Worm (Caenorhabditis elegans) whole organism, L1 larva: ENCODE measurements around the gene srh-15.
A peak's percentile ranks its signal among the peaks of the same experiment; 100 is the strongest.

Experiments used
- Y116A8C.19 ChIP-seq: sonication (generic microtip); optimal IDR thresholded peaks from 2 replicates; lab custom pipeline; 2016; ENCODE audit warnings: missing compliant biosample characterization, missing genetic modification characterization, borderline replicate concordance
- alr-1 ChIP-seq: fragments of 200-800 bp; sonication (Bioruptor generic); optimal IDR thresholded peaks from 2 replicates; lab custom pipeline; 2018; ENCODE audit warnings: borderline replicate concordance, mild to moderate bottlenecking, missing genetic modification characterization, missing compliant biosample characterization
- blmp-1 ChIP-seq: fragments of 150-350 bp; optimal IDR thresholded peaks from 2 replicates; lab custom pipeline; 2014; ENCODE audit warnings: missing biosample characterization, missing genetic modification characterization
- ceh-82 ChIP-seq, 3 experiments: fragments of 150-350 bp in 1 of 3; sonication (generic microtip) in 2 of 3; optimal IDR thresholded peaks; 2 replicates each; lab custom pipeline; 2014 to 2017; ENCODE audit warnings: missing biosample characterization in 3 of 3, missing genetic modification characterization in 3 of 3
- ceh-90 ChIP-seq: sonication (generic microtip); optimal IDR thresholded peaks from 2 replicates; lab custom pipeline; 2016; ENCODE audit warnings: missing genetic modification characterization, missing compliant biosample characterization
- efl-1 ChIP-seq, 4 experiments: fragments of 150-350 bp; optimal IDR thresholded peaks in 3 of 4; peaks in 1 of 4; 1 replicate in 1 of 4; 2 replicates in 3 of 4; lab custom pipeline; 2014; ENCODE audit warnings: missing biosample characterization in 2 of 4, missing genetic modification characterization in 2 of 4, missing genetic modification reagents in 2 of 4
- elt-2 ChIP-seq: sonication (generic microtip); optimal IDR thresholded peaks from 2 replicates; lab custom pipeline; 2016; ENCODE audit warnings: missing genetic modification characterization, mild to moderate bottlenecking, inconsistent platforms, missing compliant biosample characterization, missing genetic modification reagents
- elt-3 ChIP-seq, 6 experiments: fragments of 150-350 bp in 1 of 6; sonication (generic microtip); optimal IDR thresholded peaks; 2 replicates each; lab custom pipeline; 2017 to 2018; ENCODE audit warnings: missing biosample characterization in 6 of 6, missing genetic modification characterization in 6 of 6, inconsistent platforms in 1 of 6
- fkh-4 ChIP-seq: sonication (generic microtip); optimal IDR thresholded peaks from 2 replicates; lab custom pipeline; 2016; ENCODE audit warnings: missing compliant biosample characterization, missing genetic modification characterization, borderline replicate concordance
- fkh-8 ChIP-seq: sonication (generic microtip); optimal IDR thresholded peaks from 2 replicates; lab custom pipeline; 2016; ENCODE audit warnings: mild to moderate bottlenecking, missing genetic modification characterization, missing compliant biosample characterization
- hlh-17 ChIP-seq: fragments of 200-800 bp; sonication (Bioruptor generic); optimal IDR thresholded peaks from 2 replicates; lab custom pipeline; 2018; ENCODE audit warnings: missing genetic modification characterization, mild to moderate bottlenecking, missing compliant biosample characterization, moderate library complexity, borderline replicate concordance
- irx-1 ChIP-seq: sonication (generic microtip); optimal IDR thresholded peaks from 2 replicates; lab custom pipeline; 2016; ENCODE audit warnings: missing genetic modification characterization, missing compliant biosample characterization
- lin-13 ChIP-seq: fragments of 150-350 bp; optimal IDR thresholded peaks from 2 replicates; lab custom pipeline; 2014; ENCODE audit warnings: missing biosample characterization, missing genetic modification reagents, missing genetic modification characterization
- lin-35 ChIP-seq, 2 experiments: fragments of 150-350 bp; optimal IDR thresholded peaks; 2 replicates each; lab custom pipeline; 2014; ENCODE audit warnings: missing biosample characterization in 2 of 2, missing genetic modification characterization in 2 of 2, missing genetic modification reagents in 2 of 2
- lsy-2 ChIP-seq, 2 experiments: fragments of 150-350 bp; optimal IDR thresholded peaks; 2 replicates each; lab custom pipeline; 2014; ENCODE audit warnings: missing biosample characterization in 2 of 2, missing genetic modification characterization in 2 of 2
- mef-2 ChIP-seq: fragments of 150-350 bp; optimal IDR thresholded peaks from 2 replicates; lab custom pipeline; 2014; ENCODE audit warnings: missing biosample characterization, missing genetic modification characterization
- nhr-20 ChIP-seq: sonication (generic microtip); optimal IDR thresholded peaks from 2 replicates; lab custom pipeline; 2016; ENCODE audit warnings: mild to moderate bottlenecking, missing genetic modification characterization, missing compliant biosample characterization
- nhr-71 ChIP-seq: sonication (generic microtip); optimal IDR thresholded peaks from 2 replicates; lab custom pipeline; 2016; ENCODE audit warnings: mild to moderate bottlenecking, missing genetic modification characterization, moderate library complexity, missing compliant biosample characterization
- nhr-76 ChIP-seq: sonication (generic microtip); optimal IDR thresholded peaks from 2 replicates; lab custom pipeline; 2017; ENCODE audit warnings: missing biosample characterization, missing genetic modification characterization
- nhr-90 ChIP-seq: sonication (generic microtip); optimal IDR thresholded peaks from 2 replicates; lab custom pipeline; 2016; ENCODE audit warnings: mild to moderate bottlenecking, missing genetic modification characterization, missing compliant biosample characterization; ENCODE audit not compliant: poor library complexity
- pax-3 ChIP-seq: fragments of 200-800 bp; sonication (Bioruptor generic); optimal IDR thresholded peaks from 2 replicates; lab custom pipeline; 2018; ENCODE audit warnings: mild to moderate bottlenecking, missing genetic modification characterization, moderate library complexity, missing compliant biosample characterization
- pqm-1 ChIP-seq: sonication (generic microtip); optimal IDR thresholded peaks from 3 replicates; lab custom pipeline; 2017; ENCODE audit warnings: missing biosample characterization, missing genetic modification characterization
- skn-1 ChIP-seq: fragments of 150-350 bp; optimal IDR thresholded peaks from 2 replicates; lab custom pipeline; 2014; ENCODE audit warnings: missing biosample characterization, missing genetic modification characterization
- sox-4 ChIP-seq: sonication (generic microtip); optimal IDR thresholded peaks from 2 replicates; lab custom pipeline; 2016; ENCODE audit warnings: missing genetic modification characterization, missing compliant biosample characterization
- swsn-7 ChIP-seq: sonication (generic microtip); optimal IDR thresholded peaks from 2 replicates; lab custom pipeline; 2016; ENCODE audit warnings: missing genetic modification characterization, missing compliant biosample characterization
- tbx-2 ChIP-seq: sonication (generic microtip); optimal IDR thresholded peaks from 2 replicates; lab custom pipeline; 2016; ENCODE audit warnings: missing genetic modification characterization, missing compliant biosample characterization
- unc-130 ChIP-seq: fragments of 150-350 bp; optimal IDR thresholded peaks from 2 replicates; lab custom pipeline; 2017; ENCODE audit warnings: missing biosample characterization, missing genetic modification characterization, inconsistent platforms
- unc-86 ChIP-seq: sonication (generic microtip); optimal IDR thresholded peaks from 2 replicates; lab custom pipeline; 2016; ENCODE audit warnings: missing genetic modification characterization, missing compliant biosample characterization
- vab-15 ChIP-seq: sonication (generic microtip); optimal IDR thresholded peaks from 2 replicates; lab custom pipeline; 2017; ENCODE audit warnings: missing genotype, mild to moderate bottlenecking, missing genetic modification characterization, missing compliant biosample characterization
- ztf-4 ChIP-seq: fragments of 150-350 bp; optimal IDR thresholded peaks from 2 replicates; lab custom pipeline; 2014; ENCODE audit warnings: missing biosample characterization, missing genetic modification characterization

Gene srh-15

ce11 chrV:13320676-13321075 lies at the start of gene srh-15:
srh-15 (plus strand) TSS chrV:13320976.
- TF ChIP-seq unc-86 (tag; lab: Kevin White, UChicago) (no peak), efl-1 (optimal IDR thresholded peaks at IDR 0.05; lab: Kevin White, UChicago) (no peak), efl-1 (GFP tag; optimal IDR thresholded peaks at IDR 0.05 in 1 of 2; lab: Kevin White, UChicago) (peak in 1 of 2 experiments; percentile 20)

DNA sequence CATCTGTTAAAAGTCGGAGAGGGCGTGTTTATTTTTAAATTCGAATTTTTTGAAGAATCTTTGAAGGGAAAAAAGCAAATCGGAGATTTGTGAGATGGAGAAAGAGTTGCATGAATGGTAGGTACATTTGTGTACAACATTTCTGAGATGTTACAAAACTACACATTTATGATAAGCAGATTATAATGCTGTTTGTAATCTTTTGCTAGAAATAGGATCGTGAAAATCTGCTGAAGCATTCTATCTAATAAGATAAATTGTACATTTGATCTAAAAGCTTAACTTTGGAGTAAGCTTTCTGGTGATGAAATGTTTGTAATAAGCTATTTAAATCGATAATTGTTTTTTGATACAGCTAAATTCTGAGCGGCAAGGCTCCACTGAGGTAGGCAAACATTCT lies 48.5 kb upstream of the srh-15 start:
- TF ChIP-seq pqm-1 (tag; lab: Kevin White, UChicago), result no peak
- TF ChIP-seq fkh-8 (tag; lab: Kevin White, UChicago), result no peak
- TF ChIP-seq nhr-20, result no peak
- no peak for TF ChIP-seq lin-35 (GFP tag; optimal IDR thresholded peaks at IDR 0.05; lab: Kevin White, UChicago)
- no peak for TF ChIP-seq mef-2 (tag; lab: Kevin White, UChicago)
- TF ChIP-seq nhr-76, result no peak
- no peak for TF ChIP-seq alr-1 (tag; lab: Kevin White, UChicago)
- no peak for TF ChIP-seq hlh-17 (GFP tag; lab: Kevin White, UChicago)
- no peak for TF ChIP-seq unc-130 (tag; lab: Kevin White, UChicago)
- no peak for TF ChIP-seq elt-3 (tag; optimal IDR thresholded peaks at IDR 0.05; lab: Kevin White, UChicago)
- no peak for TF ChIP-seq sox-4 (tag; lab: Kevin White, UChicago)
- no peak for TF ChIP-seq skn-1 (tag; lab: Kevin White, UChicago)
- TF ChIP-seq nhr-90 (tag; lab: Kevin White, UChicago), result no peak
- TF ChIP-seq blmp-1 (tag; lab: Kevin White, UChicago), result no peak
- no peak for TF ChIP-seq irx-1 (tag; lab: Kevin White, UChicago)
- no peak for TF ChIP-seq ceh-90 (tag; lab: Kevin White, UChicago)
- no peak for TF ChIP-seq lsy-2 (tag; optimal IDR thresholded peaks at IDR 0.05; lab: Kevin White, UChicago)
- no peak for TF ChIP-seq unc-86 (tag; lab: Kevin White, UChicago)
- TF ChIP-seq fkh-4 (tag; lab: Kevin White, UChicago), result no peak

DNA sequence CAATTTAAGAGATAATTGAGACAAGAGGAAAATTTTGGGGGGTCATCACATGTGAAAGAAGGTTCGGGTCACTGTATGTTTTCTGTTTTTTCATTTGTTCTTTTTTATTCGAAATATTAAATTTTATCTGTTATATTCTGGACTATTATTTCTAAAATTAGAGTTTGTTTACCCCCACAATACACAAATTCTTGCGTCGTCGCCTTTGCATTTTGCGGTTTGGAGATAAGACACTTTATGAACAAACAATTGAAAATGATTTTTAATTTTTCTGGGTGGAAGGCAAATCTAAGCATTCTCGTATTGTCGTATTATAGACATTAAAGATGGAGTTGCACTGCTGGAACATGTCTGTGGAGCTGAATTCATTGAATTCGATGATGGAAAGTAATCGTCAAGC lies 47.5 kb upstream of the srh-15 start:
- TF ChIP-seq elt-2 (tag; lab: Kevin White, UChicago) (peak; percentile 54), elt-3 (tag; optimal IDR thresholded peaks at IDR 0.05; lab: Kevin White, UChicago) (no peak)

ce11 chrV:13274615-13275014 lies 46.2 kb upstream of the srh-15 start:
- TF ChIP-seq pax-3 (tag; lab: Kevin White, UChicago) (peak; percentile 38), swsn-7 (no peak), elt-2 (tag; lab: Kevin White, UChicago) (peak; percentile 52)

DNA sequence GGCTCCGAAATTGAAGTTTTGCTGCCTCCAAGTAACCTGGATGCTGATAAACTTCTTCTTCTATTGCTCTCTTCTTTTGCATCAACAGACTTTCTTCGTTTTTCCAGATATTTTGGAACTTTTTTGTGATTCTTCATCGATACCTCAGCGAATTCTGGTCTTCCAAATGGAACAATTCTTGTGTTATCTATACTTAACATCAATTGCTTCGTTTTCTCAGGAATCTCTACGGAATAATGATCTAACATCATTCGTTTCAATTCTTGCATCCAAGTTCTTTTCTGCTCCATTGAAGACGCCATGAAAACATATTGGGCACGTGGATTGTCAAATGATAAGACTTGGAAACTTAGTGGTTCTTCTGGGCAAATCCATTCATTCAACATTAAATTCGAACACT lies 44.8 kb upstream of the srh-15 start, which contains the start of gene F32F2.4:
Gene F32F2.4, plus strand, starts transcription at position 301 of the 400 bp plus-strand sequence.
- TF ChIP-seq blmp-1 (tag; lab: Kevin White, UChicago) (no peak), lin-13 (no peak), Y116A8C.19 (no peak), tbx-2 (tag; lab: Kevin White, UChicago) (no peak)

DNA sequence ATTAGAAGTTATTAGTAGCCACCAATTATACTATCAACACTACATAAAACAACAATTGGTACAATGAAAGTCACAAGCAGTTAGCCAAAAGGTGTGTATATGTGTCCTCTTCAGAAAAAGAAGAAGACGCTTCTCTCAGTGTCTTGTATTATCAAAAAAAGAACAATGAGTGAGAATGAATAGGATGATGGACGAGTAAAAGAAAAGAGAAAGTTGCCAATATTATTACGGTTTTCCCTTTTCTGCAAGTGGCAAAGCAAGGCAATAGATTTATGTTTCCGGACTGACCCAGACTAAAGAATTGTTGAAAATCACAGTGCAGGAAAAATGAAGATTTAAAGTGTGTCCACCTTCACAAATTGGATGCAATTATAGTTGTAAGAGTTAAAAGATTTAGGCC lies 40.4 kb upstream of the srh-15 start:
- TF ChIP-seq ceh-82 (tag; optimal IDR thresholded peaks at IDR 0.05; lab: Kevin White, UChicago) (no peak), efl-1 (optimal IDR thresholded peaks at IDR 0.05; lab: Kevin White, UChicago) (no peak), efl-1 (GFP tag; optimal IDR thresholded peaks at IDR 0.05 in 1 of 2; lab: Kevin White, UChicago) (peak in 1 of 2 experiments; percentile 59), ztf-4 (tag; lab: Kevin White, UChicago) (no peak), blmp-1 (tag; lab: Kevin White, UChicago) (peak; percentile 85)

DNA sequence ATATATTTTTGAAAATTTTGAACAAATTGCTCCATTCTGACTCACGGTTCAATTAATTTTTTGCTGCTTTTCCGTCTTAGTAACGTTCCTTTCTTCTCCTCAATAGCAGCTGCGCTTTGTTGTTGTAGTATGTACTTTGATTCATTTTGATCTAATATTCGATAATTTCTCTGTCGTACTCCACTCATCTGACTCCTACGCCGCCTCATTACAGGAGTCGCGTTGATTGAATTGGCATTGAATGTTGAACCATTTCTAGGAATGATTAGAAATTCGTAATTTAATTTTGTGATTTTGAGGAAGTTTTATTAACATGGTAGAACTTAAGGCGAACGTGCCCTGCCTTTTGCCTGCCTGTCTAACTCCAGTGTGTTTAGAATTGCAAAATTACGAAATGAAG lies 37.8 kb upstream of the srh-15 start:
- no peak for TF ChIP-seq vab-15 (tag; lab: Kevin White, UChicago)
- TF ChIP-seq nhr-71, result peak; percentile 37
